Fruit fly (Drosophila melanogaster): ENCODE results near the gene Gs1.

- TF ChIP-seq Myc (optimal IDR thresholded peaks at IDR 0.05): no peak
- TF ChIP-seq ey (GFP tag; optimal IDR thresholded peaks at IDR 0.05): peak; percentile 47
- TF ChIP-seq Vsx2 (GFP tag; optimal IDR thresholded peaks at IDR 0.05; ENCODE audit: partially characterized antibody): peak; percentile 67
These were observed 43.3 kb upstream of the Gs1 start for dm6 chr2L:88528-88927.

Measured in whole organism, wandering third instar larva.